Fruit fly (Drosophila melanogaster) whole organism, embryonic: ENCODE measurements around the gene CG8173.

ENCODE experiments used
- CG3407 ChIP-seq: fragments of 200-800 bp; sonication (Bioruptor generic); optimal IDR thresholded peaks from 2 replicates; lab custom pipeline; 2018; ENCODE audit warnings: missing biosample characterization, mild to moderate bottlenecking, missing genetic modification characterization
- p53 ChIP-seq: fragments of 200-800 bp; sonication (Bioruptor generic); optimal IDR thresholded peaks from 2 replicates; lab custom pipeline; 2016; ENCODE audit warnings: missing biosample characterization, missing genetic modification characterization

DNA sequence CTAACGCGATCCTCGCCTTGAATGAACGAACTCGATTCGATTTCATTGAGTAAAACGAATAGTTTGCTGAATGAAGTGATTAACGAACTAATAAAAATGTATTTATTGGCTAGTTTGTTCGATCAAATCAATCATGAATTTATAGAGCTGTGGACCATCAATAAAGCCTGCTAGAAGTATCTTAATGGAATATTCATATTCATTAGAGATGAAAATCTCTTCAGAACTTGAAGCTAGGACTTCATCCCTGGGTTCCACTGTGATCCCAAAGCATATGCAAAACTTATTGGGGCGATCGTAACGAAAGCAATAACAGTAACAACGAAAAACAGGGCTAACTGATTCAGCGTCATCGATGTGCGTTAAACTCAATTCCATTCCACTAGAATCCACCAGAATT is 12.2 kb downstream of the CG8173 start:
- TF ChIP-seq CG3407 (GFP tag; lab: Kevin White, UChicago), result no peak
- no peak for TF ChIP-seq p53 (GFP tag; lab: Kevin White, UChicago)
